Fruit fly (Drosophila melanogaster) whole organism, embryonic: ENCODE results near the gene IntS14.
A peak's percentile ranks its signal among the peaks of the same experiment; 100 is the strongest.

Source experiments
- Bdp1 ChIP-seq: fragments of 200-800 bp; sonication (Bioruptor generic); optimal IDR thresholded peaks from 3 replicates; lab custom pipeline; 2016; ENCODE audit warnings: missing biosample characterization, missing genetic modification characterization
- Blimp-1 ChIP-seq: fragments of 200-800 bp; sonication (Bioruptor generic); optimal IDR thresholded peaks from 3 replicates; lab custom pipeline; 2018; ENCODE audit warnings: missing biosample characterization, missing genetic modification characterization, mild to moderate bottlenecking, moderate library complexity, missing genetic modification reagents
- CG10366 ChIP-seq: fragments of 200-800 bp; sonication (Bioruptor generic); IDR thresholded peaks from 2 replicates; pipeline ENCODE4 v1.3.6; 2022; ENCODE audit warnings: missing biosample characterization, missing genetic modification characterization
- CG11398 ChIP-seq: fragments of 200-800 bp; sonication (Bioruptor generic); optimal IDR thresholded peaks from 2 replicates; lab custom pipeline; 2016; ENCODE audit warnings: missing biosample characterization, missing genetic modification characterization
- CG11560 ChIP-seq: fragments of 200-800 bp; sonication (Bioruptor generic); IDR thresholded peaks from 3 replicates; pipeline ENCODE4 v1.3.6; 2022; ENCODE audit warnings: missing biosample characterization, missing genetic modification characterization
- CG12104 ChIP-seq: fragments of 200-800 bp; sonication (Bioruptor generic); optimal IDR thresholded peaks from 3 replicates; lab custom pipeline; 2016; ENCODE audit warnings: missing biosample characterization, missing genetic modification characterization
- CG12391 ChIP-seq: fragments of 200-800 bp; sonication (Bioruptor generic); optimal IDR thresholded peaks from 3 replicates; lab custom pipeline; 2018; ENCODE audit warnings: missing biosample characterization, mild to moderate bottlenecking, missing genetic modification characterization, moderate library complexity
- CG13123 ChIP-seq: fragments of 200-800 bp; sonication (Bioruptor generic); optimal IDR thresholded peaks from 2 replicates; lab custom pipeline; 2016; ENCODE audit warnings: missing biosample characterization, missing genetic modification characterization
- CG15011 ChIP-seq: fragments of 200-800 bp; sonication (Bioruptor generic); optimal IDR thresholded peaks from 3 replicates; lab custom pipeline; 2018; ENCODE audit warnings: missing biosample characterization, mild to moderate bottlenecking, missing genetic modification characterization
- CG15601 ChIP-seq: fragments of 200-800 bp; sonication (Bioruptor generic); optimal IDR thresholded peaks from 3 replicates; lab custom pipeline; 2019; ENCODE audit warnings: missing biosample characterization, mild to moderate bottlenecking, missing genetic modification characterization, moderate library complexity
- CG17385 ChIP-seq: fragments of 200-800 bp; sonication (Bioruptor generic); optimal IDR thresholded peaks from 3 replicates; lab custom pipeline; 2018; ENCODE audit warnings: missing biosample characterization, mild to moderate bottlenecking, missing genetic modification characterization
- CG18599 ChIP-seq: fragments of 200-800 bp; sonication (Bioruptor generic); optimal IDR thresholded peaks from 3 replicates; lab custom pipeline; 2017; ENCODE audit warnings: missing biosample characterization, missing genetic modification characterization, mild to moderate bottlenecking, moderate library complexity, missing genetic modification reagents
- CG31224 ChIP-seq: fragments of 200-800 bp; sonication (Bioruptor generic); IDR thresholded peaks from 2 replicates; pipeline ENCODE4 v1.3.6; 2022; ENCODE audit warnings: missing biosample characterization, missing genetic modification characterization
- CG3407 ChIP-seq: fragments of 200-800 bp; sonication (Bioruptor generic); optimal IDR thresholded peaks from 2 replicates; lab custom pipeline; 2018; ENCODE audit warnings: missing biosample characterization, mild to moderate bottlenecking, missing genetic modification characterization
- CG3838 ChIP-seq: fragments of 200-800 bp; sonication (Bioruptor generic); optimal IDR thresholded peaks from 3 replicates; lab custom pipeline; 2016; ENCODE audit warnings: missing biosample characterization, missing genetic modification characterization
- CG4282 ChIP-seq: fragments of 200-800 bp; sonication (Bioruptor generic); optimal IDR thresholded peaks from 2 replicates; lab custom pipeline; 2016; ENCODE audit warnings: missing biosample characterization, missing genetic modification characterization
- CG4404 ChIP-seq: fragments of 200-800 bp; sonication (Bioruptor generic); IDR thresholded peaks from 2 replicates; pipeline ENCODE4 v1.3.6; 2022; ENCODE audit warnings: missing biosample characterization, missing genetic modification characterization
- CG4730 ChIP-seq: fragments of 200-800 bp; sonication (Bioruptor generic); IDR thresholded peaks from 2 replicates; pipeline ENCODE4 v1.3.6; 2022; ENCODE audit warnings: missing biosample characterization, missing genetic modification characterization
- CG4854 ChIP-seq: fragments of 200-800 bp; sonication (Bioruptor generic); optimal IDR thresholded peaks from 2 replicates; lab custom pipeline; 2016; ENCODE audit warnings: missing biosample characterization, missing genetic modification characterization, inconsistent platforms
- CG5953 ChIP-seq: fragments of 200-800 bp; sonication (Bioruptor generic); IDR thresholded peaks from 2 replicates; pipeline ENCODE4 v1.3.6; 2022; ENCODE audit warnings: missing biosample characterization, missing genetic modification characterization
- CG6654 ChIP-seq: fragments of 200-800 bp; sonication (Bioruptor generic); optimal IDR thresholded peaks from 2 replicates; lab custom pipeline; 2017; ENCODE audit warnings: missing biosample characterization, mild to moderate bottlenecking, missing genetic modification characterization
- CG6791 ChIP-seq: fragments of 200-800 bp; sonication (Bioruptor generic); IDR thresholded peaks from 3 replicates; pipeline ENCODE4 v1.3.6; 2022; ENCODE audit warnings: missing biosample characterization, missing genetic modification characterization; ENCODE audit not compliant: partially characterized antibody
- CG8388 ChIP-seq: fragments of 200-800 bp; sonication (Bioruptor generic); optimal IDR thresholded peaks from 2 replicates; lab custom pipeline; 2019; ENCODE audit warnings: missing biosample characterization, mild to moderate bottlenecking, missing genetic modification characterization, moderate library complexity
- CG9797 ChIP-seq: fragments of 200-800 bp; sonication (Bioruptor generic); optimal IDR thresholded peaks from 3 replicates; lab custom pipeline; 2018; ENCODE audit warnings: missing biosample characterization, mild to moderate bottlenecking, missing genetic modification characterization
- Dll ChIP-seq: fragments of 200-800 bp; sonication (Bioruptor generic); IDR thresholded peaks from 4 replicates; pipeline ENCODE4 v1.3.6; 2022; ENCODE audit warnings: missing biosample characterization, missing genetic modification characterization; ENCODE audit not compliant: partially characterized antibody
- Fer2 ChIP-seq: fragments of 200-800 bp; sonication (Bioruptor generic); optimal IDR thresholded peaks from 2 replicates; lab custom pipeline; 2018; ENCODE audit warnings: missing biosample characterization, mild to moderate bottlenecking, missing genetic modification characterization, moderate library complexity
- Gsc ChIP-seq: fragments of 200-800 bp; sonication (Bioruptor generic); IDR thresholded peaks from 2 replicates; pipeline ENCODE4 v1.3.6; 2022; ENCODE audit warnings: missing biosample characterization, missing genetic modification characterization
- HmgZ ChIP-seq: fragments of 200-800 bp; sonication (Bioruptor generic); optimal IDR thresholded peaks from 2 replicates; lab custom pipeline; 2018; ENCODE audit warnings: missing biosample characterization, mild to moderate bottlenecking, missing genetic modification characterization
- Med ChIP-seq: fragments of 200-800 bp; sonication (Bioruptor generic); peaks from one replicate; lab custom pipeline; 2016; ENCODE audit warnings: missing biosample characterization, missing genetic modification characterization, mild to moderate bottlenecking, inconsistent platforms, moderate library complexity
- Pdp1 ChIP-seq, 2 experiments: fragments of 200-800 bp; sonication (Bioruptor generic); optimal IDR thresholded peaks; 3 replicates each; lab custom pipeline; 2016; ENCODE audit warnings: missing biosample characterization in 2 of 2, missing genetic modification characterization in 2 of 2, mild to moderate bottlenecking in 1 of 2, moderate library complexity in 1 of 2
- Sox102F ChIP-seq: fragments of 200-800 bp; sonication (Bioruptor generic); optimal IDR thresholded peaks from 2 replicates; lab custom pipeline; 2018; ENCODE audit warnings: missing biosample characterization, mild to moderate bottlenecking, missing genetic modification characterization, moderate library complexity
- Tbp ChIP-seq: fragments of >200 bp; optimal IDR thresholded peaks from 2 replicates; lab custom pipeline; 2018; ENCODE audit warnings: missing biosample characterization, missing genetic modification characterization
- abd-A ChIP-seq: fragments of 200-800 bp; sonication (Bioruptor generic); optimal IDR thresholded peaks from 3 replicates; lab custom pipeline; 2019; ENCODE audit warnings: missing biosample characterization, mild to moderate bottlenecking, missing genetic modification characterization, moderate library complexity
- ap ChIP-seq: fragments of 200-800 bp; sonication (Bioruptor generic); IDR thresholded peaks from 2 replicates; pipeline ENCODE4 v1.3.6; 2022; ENCODE audit warnings: missing biosample characterization, missing genetic modification characterization
- bbx ChIP-seq: fragments of 200-800 bp; sonication (Bioruptor generic); IDR thresholded peaks from 2 replicates; pipeline ENCODE4 v1.3.6; 2022; ENCODE audit warnings: missing biosample characterization, missing genetic modification characterization; ENCODE audit not compliant: partially characterized antibody
- crc ChIP-seq: fragments of 200-800 bp; sonication (Bioruptor generic); optimal IDR thresholded peaks from 2 replicates; lab custom pipeline; 2016; ENCODE audit warnings: missing biosample characterization, missing genetic modification characterization
- danr ChIP-seq: fragments of 200-800 bp; sonication (Bioruptor generic); IDR thresholded peaks from 2 replicates; pipeline ENCODE4 v1.3.6; 2022; ENCODE audit warnings: missing biosample characterization, missing genetic modification characterization
- ems ChIP-seq: fragments of 200-800 bp; sonication (Bioruptor generic); optimal IDR thresholded peaks from 3 replicates; lab custom pipeline; 2016; ENCODE audit warnings: missing biosample characterization, missing genetic modification characterization
- hkb ChIP-seq, 2 experiments: fragments of 200-800 bp in 1 of 2; fragments of >200 bp in 1 of 2; sonication (Bioruptor generic) in 1 of 2; IDR thresholded peaks in 1 of 2; optimal IDR thresholded peaks in 1 of 2; 2 replicates each; pipeline versions ENCODE4 v1.3.6 to Lab custom; 2017 to 2022; ENCODE audit warnings: missing biosample characterization in 1 of 2, missing genetic modification characterization in 1 of 2
- ken ChIP-seq: fragments of 200-800 bp; sonication (Bioruptor generic); IDR thresholded peaks from 3 replicates; pipeline ENCODE4 v1.3.6; 2022; ENCODE audit warnings: missing biosample characterization, missing genetic modification characterization
- klu ChIP-seq: fragments of 200-800 bp; sonication (Bioruptor generic); IDR thresholded peaks from 2 replicates; pipeline ENCODE4 v1.3.6; 2022; ENCODE audit warnings: missing biosample characterization, missing genetic modification characterization
- mam ChIP-seq: fragments of 200-800 bp; sonication (Bioruptor generic); optimal IDR thresholded peaks from 3 replicates; lab custom pipeline; 2016; ENCODE audit warnings: missing biosample characterization, missing genetic modification characterization
- nerfin-2 ChIP-seq: fragments of 200-800 bp; sonication (Bioruptor generic); IDR thresholded peaks from 2 replicates; pipeline ENCODE4 v1.3.6; 2022; ENCODE audit warnings: missing biosample characterization, missing genetic modification characterization; ENCODE audit not compliant: partially characterized antibody
- peb ChIP-seq: fragments of 200-800 bp; sonication (Bioruptor generic); IDR thresholded peaks from 2 replicates; pipeline ENCODE4 v1.3.6; 2022; ENCODE audit warnings: missing biosample characterization, missing genetic modification characterization
- pho ChIP-seq: fragments of 200-800 bp; sonication (Bioruptor generic); optimal IDR thresholded peaks from 2 replicates; lab custom pipeline; 2016; ENCODE audit warnings: missing biosample characterization, missing genetic modification characterization
- pum ChIP-seq: fragments of 200-800 bp; sonication (Bioruptor generic); optimal IDR thresholded peaks from 2 replicates; lab custom pipeline; 2016; ENCODE audit warnings: missing biosample characterization, missing genetic modification characterization
- trh ChIP-seq: fragments of 200-800 bp; sonication (Bioruptor generic); optimal IDR thresholded peaks from 2 replicates; lab custom pipeline; 2016; ENCODE audit warnings: missing biosample characterization, missing genetic modification characterization
- vvl ChIP-seq: fragments of 200-800 bp; sonication (Bioruptor generic); IDR thresholded peaks from 2 replicates; pipeline ENCODE4 v1.3.6; 2022; ENCODE audit warnings: missing biosample characterization, missing genetic modification characterization
- zen2 ChIP-seq: fragments of 200-800 bp; sonication (Bioruptor generic); IDR thresholded peaks from 3 replicates; pipeline ENCODE4 v1.3.6; 2022; ENCODE audit warnings: missing biosample characterization, missing genetic modification characterization; ENCODE audit not compliant: partially characterized antibody
- zfh1 ChIP-seq: fragments of 200-800 bp; sonication (Bioruptor generic); IDR thresholded peaks from 3 replicates; pipeline ENCODE4 v1.3.6; 2022; ENCODE audit warnings: missing biosample characterization, missing genetic modification characterization

Gene IntS14

dm6 chr2L:1172704-1173107, 8.5 kb downstream of the IntS14 start, which contains the start of the genes Charon and CG4887 (continued):
- no peak for TF ChIP-seq Sox102F
- peak; percentile 68 for TF ChIP-seq CG12104 (GFP tag; lab: Kevin White, UChicago)
- no peak for TF ChIP-seq hkb (optimal IDR thresholded peaks at IDR 0.05; lab: Kevin White, UChicago)
- TF ChIP-seq hkb (GFP tag; IDR thresholded peaks at IDR 0.05; lab: Robert Waterston, UW), result peak; percentile 76
- TF ChIP-seq CG6654 (GFP tag; lab: Kevin White, UChicago), result peak; percentile 16
- TF ChIP-seq Tbp, result no peak
- peak; percentile 80 for TF ChIP-seq CG17385 (GFP tag; lab: Kevin White, UChicago)
- TF ChIP-seq CG4730 (GFP tag; lab: Robert Waterston, UW), result peak; percentile 64
- peak; percentile 62 for TF ChIP-seq CG4282 (GFP tag; lab: Kevin White, UChicago)
- peak; percentile 33; the same call in 1 of the 2 replicates for TF ChIP-seq CG5953
- TF ChIP-seq Blimp-1 (GFP tag; lab: Kevin White, UChicago), result no peak
- 0 out of 3 replicates have a peak, but pooled peaks have one; percentile 37 for TF ChIP-seq CG6791 (GFP tag; lab: Robert Waterston, UW)
- peak; percentile 60 for TF ChIP-seq peb
- TF ChIP-seq Bdp1 (GFP tag; lab: Kevin White, UChicago), result peak; percentile 71
- TF ChIP-seq CG8388 (GFP tag; lab: Kevin White, UChicago), result peak; percentile 71
- no peak for TF ChIP-seq CG3407
- no peak for TF ChIP-seq zen2 (GFP tag; lab: Robert Waterston, UW)
- TF ChIP-seq nerfin-2 (GFP tag; lab: Robert Waterston, UW), result peak; percentile 32; the same call in 1 of the 2 replicates
- TF ChIP-seq Fer2 (tag; lab: Kevin White, UChicago), result peak; percentile 79
- TF ChIP-seq CG11560 (tag; lab: Robert Waterston, UW), result peak; percentile 74; the same call in 2 of the 3 replicates
- peak; percentile 51 for TF ChIP-seq ap
- peak; percentile 28; the same call in 1 of the 2 replicates for TF ChIP-seq bbx (GFP tag; lab: Robert Waterston, UW)
- peak; percentile 77 for TF ChIP-seq ken (GFP tag; lab: Robert Waterston, UW)
- TF ChIP-seq vvl (GFP tag; lab: Robert Waterston, UW), result peak; percentile 86
- TF ChIP-seq CG9797 (GFP tag; lab: Kevin White, UChicago), result peak; percentile 5
- peak; percentile 68; the same call in 1 of the 2 replicates for TF ChIP-seq klu (GFP tag; lab: Robert Waterston, UW)
- TF ChIP-seq CG13123 (GFP tag; lab: Kevin White, UChicago), result peak; percentile 70
- peak; percentile 88 for TF ChIP-seq ems (GFP tag; lab: Kevin White, UChicago)
- no peak for TF ChIP-seq abd-A
- peak; percentile 88 for TF ChIP-seq CG12391
- TF ChIP-seq mam (GFP tag; lab: Kevin White, UChicago), result peak; percentile 92
- peak; percentile 96 for TF ChIP-seq Med (GFP tag; lab: Kevin White, UChicago)
- peak; percentile 65 for TF ChIP-seq crc (GFP tag; lab: Kevin White, UChicago)
- peak; percentile 55; the same call in 1 of the 2 replicates for TF ChIP-seq CG31224 (GFP tag; lab: Robert Waterston, UW)
- peak; percentile 89 for TF ChIP-seq pho
- peak; percentile 74 for TF ChIP-seq CG4854 (GFP tag; lab: Kevin White, UChicago)
- TF ChIP-seq zfh1, result peak; percentile 77
- peak; percentile 62; the same call in 1 of the 2 replicates for TF ChIP-seq danr (GFP tag; lab: Robert Waterston, UW)
- TF ChIP-seq pum, result peak; percentile 90
- peak; percentile 46; the same call in 1 of the 2 replicates for TF ChIP-seq Gsc (GFP tag; lab: Robert Waterston, UW)
- TF ChIP-seq Pdp1 (GFP tag; optimal IDR thresholded peaks at IDR 0.05; lab: Kevin White, UChicago), result peak in 1 of 2 experiments; percentile 87
- TF ChIP-seq Dll, result peak; percentile 85
- TF ChIP-seq CG15601, result peak; percentile 83
- peak; percentile 67 for TF ChIP-seq CG11398 (GFP tag; lab: Kevin White, UChicago)
- TF ChIP-seq CG10366 (GFP tag; lab: Robert Waterston, UW), result peak; percentile 82
- TF ChIP-seq HmgZ (tag; lab: Kevin White, UChicago), result peak; percentile 89
- peak; percentile 87 for TF ChIP-seq CG18599 (GFP tag; lab: Kevin White, UChicago)
- peak; percentile 73 for TF ChIP-seq trh (GFP tag; lab: Kevin White, UChicago)
- TF ChIP-seq CG15011 (GFP tag; lab: Kevin White, UChicago), result no peak
- peak; percentile 63 for TF ChIP-seq CG3838 (GFP tag; lab: Kevin White, UChicago)
- peak; percentile 82 for TF ChIP-seq CG4404 (GFP tag; lab: Robert Waterston, UW)
